Worm (Caenorhabditis elegans) whole organism, L4 larva: ENCODE data around the gene C08F1.11.

Experiments
- ZK546.5 ChIP-seq, 2 experiments: sonication (generic microtip); optimal IDR thresholded peaks; 2 replicates each; lab custom pipeline; 2017; ENCODE audit warnings: missing biosample characterization in 2 of 2, missing genetic modification characterization in 2 of 2
- aha-1 ChIP-seq: fragments of 150-350 bp; peaks from one replicate; lab custom pipeline; 2014; ENCODE audit warnings: missing biosample characterization, missing genetic modification characterization
- ces-1 ChIP-seq: fragments of 150-350 bp; sonication (generic microtip); optimal IDR thresholded peaks from 4 replicates; lab custom pipeline; 2014; ENCODE audit warnings: missing biosample characterization, missing genetic modification reagents, missing genetic modification characterization
- jun-1 ChIP-seq: fragments of 150-350 bp; optimal IDR thresholded peaks from 2 replicates; lab custom pipeline; 2014; ENCODE audit warnings: missing biosample characterization, missing genetic modification reagents, missing genetic modification characterization
- lin-1 ChIP-seq: fragments of 200-800 bp; sonication (Bioruptor generic); IDR thresholded peaks from 2 replicates; pipeline ENCODE4 v1.3.6; 2022; ENCODE audit warnings: missing genetic modification reagents, missing genetic modification characterization, missing compliant biosample characterization
- lin-13 ChIP-seq: fragments of 150-350 bp; optimal IDR thresholded peaks from 2 replicates; lab custom pipeline; 2014; ENCODE audit warnings: missing biosample characterization, missing genetic modification reagents, missing genetic modification characterization
- lin-15B ChIP-seq: fragments of 150-350 bp; sonication (generic microtip); optimal IDR thresholded peaks from 3 replicates; lab custom pipeline; 2014; ENCODE audit warnings: missing biosample characterization, missing genetic modification characterization
- madf-9 ChIP-seq: fragments of 200-800 bp; sonication (Bioruptor generic); conservative IDR thresholded peaks from 2 replicates; pipeline ENCODE4 v1.3.6; 2022; ENCODE audit warnings: missing genetic modification reagents, missing genetic modification characterization, missing compliant biosample characterization
- mdl-1 ChIP-seq, 2 experiments: fragments of 150-350 bp in 1 of 2; sonication (generic microtip) in 1 of 2; optimal IDR thresholded peaks; 2 replicates each; lab custom pipeline; 2014 to 2017; ENCODE audit warnings: missing biosample characterization in 2 of 2, missing genetic modification characterization in 2 of 2
- nhr-25 ChIP-seq: sonication (generic microtip); optimal IDR thresholded peaks from 2 replicates; lab custom pipeline; 2017; ENCODE audit warnings: missing genetic modification characterization, mild to moderate bottlenecking, missing compliant biosample characterization, antibody characterized with exemption, moderate library complexity, borderline replicate concordance; ENCODE audit not compliant: insufficient read depth
- nhr-28 ChIP-seq: fragments of 150-350 bp; optimal IDR thresholded peaks from 2 replicates; lab custom pipeline; 2014; ENCODE audit warnings: missing biosample characterization, missing genetic modification characterization
- pha-4 ChIP-seq, 2 experiments: fragments of 150-350 bp in 1 of 2; fragments of 200-800 bp in 1 of 2; sonication (Bioruptor generic) in 1 of 2; IDR thresholded peaks in 1 of 2; optimal IDR thresholded peaks in 1 of 2; 2 replicates each; pipeline versions ENCODE4 v1.3.6 to Lab custom; 2014 to 2022; ENCODE audit warnings: missing genetic modification characterization in 2 of 2, missing genetic modification reagents in 2 of 2, missing biosample characterization in 1 of 2, missing compliant biosample characterization in 1 of 2
- sdz-12 ChIP-seq: fragments of 200-800 bp; sonication (Bioruptor generic); optimal IDR thresholded peaks from 2 replicates; lab custom pipeline; 2018; ENCODE audit warnings: mild to moderate bottlenecking, missing genetic modification characterization, missing compliant biosample characterization
- ztf-11 ChIP-seq: fragments of 150-350 bp; optimal IDR thresholded peaks from 2 replicates; lab custom pipeline; 2014; ENCODE audit warnings: missing biosample characterization, missing genetic modification characterization

DNA sequence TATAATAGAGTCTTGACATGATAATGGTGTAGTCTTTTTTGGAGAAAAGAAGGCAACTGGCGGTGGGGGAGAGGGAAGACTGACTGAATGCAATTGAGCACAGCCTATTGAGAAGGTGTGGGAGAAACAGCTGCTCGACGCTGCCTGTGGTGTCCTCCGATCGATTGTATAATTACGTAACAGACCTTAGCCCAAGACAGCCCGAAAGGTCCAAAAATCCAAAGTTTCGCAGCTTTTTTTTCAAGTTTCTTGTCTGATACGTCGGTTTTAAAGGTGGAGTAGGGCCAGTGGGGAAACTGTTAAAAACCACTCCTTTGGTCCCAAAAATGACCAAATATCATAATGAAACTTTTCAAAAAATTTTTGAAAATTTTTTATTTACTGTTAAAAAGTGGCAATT lies 3.4 kb upstream of the C08F1.11 start, which contains the start of the genes C08F1.6 and fbxb-13:
- TF ChIP-seq jun-1 (tag; lab: Kevin White, UChicago) (no peak), aha-1 (no peak), lin-1 (GFP tag; lab: Robert Waterston, UW) (no peak), pha-4 (GFP tag; IDR thresholded peaks at IDR 0.05; lab: Robert Waterston, UW) (no peak), pha-4 (tag; optimal IDR thresholded peaks at IDR 0.05; lab: Kevin White, UChicago) (no peak), ZK546.5 (tag; optimal IDR thresholded peaks at IDR 0.05; lab: Kevin White, UChicago) (no peak), sdz-12 (GFP tag; lab: Kevin White, UChicago) (no peak), lin-13 (GFP tag; lab: Kevin White, UChicago) (no peak), nhr-28 (tag; lab: Kevin White, UChicago) (no peak), ztf-11 (tag; lab: Kevin White, UChicago) (no peak), ces-1 (no peak), madf-9 (no peak), nhr-25 (tag; lab: Kevin White, UChicago) (no peak), mdl-1 (tag; optimal IDR thresholded peaks at IDR 0.05; lab: Kevin White, UChicago) (no peak), lin-15B (tag; lab: Kevin White, UChicago) (no peak)
